Worm (Caenorhabditis elegans) whole organism, mixed stage, embryonic: ENCODE results near the gene K11H12.8.

ENCODE experiments used
- M03D4.4 ChIP-seq: sonication (generic microtip); optimal IDR thresholded peaks from 2 replicates; lab custom pipeline; 2017; ENCODE audit warnings: mild to moderate bottlenecking, missing genetic modification characterization, missing compliant biosample characterization
- bed-3 ChIP-seq: fragments of 200-800 bp; sonication (Bioruptor generic); optimal IDR thresholded peaks from 3 replicates; lab custom pipeline; 2018; ENCODE audit warnings: mild to moderate bottlenecking, missing genetic modification characterization, moderate library complexity, missing compliant biosample characterization
- blmp-1 ChIP-seq: fragments of 150-350 bp; optimal IDR thresholded peaks from 2 replicates; lab custom pipeline; 2014; ENCODE audit warnings: missing biosample characterization, missing genetic modification characterization
- ceh-39 ChIP-seq: fragments of 150-350 bp; optimal IDR thresholded peaks from 2 replicates; lab custom pipeline; 2014; ENCODE audit warnings: missing biosample characterization, missing genetic modification characterization
- ceh-43 ChIP-seq: fragments of 200-800 bp; sonication (Bioruptor generic); optimal IDR thresholded peaks from 2 replicates; lab custom pipeline; 2018; ENCODE audit warnings: mild to moderate bottlenecking, missing genetic modification characterization, moderate library complexity, missing compliant biosample characterization
- ceh-83 ChIP-seq: fragments of 200-800 bp; sonication (Bioruptor generic); optimal IDR thresholded peaks from 2 replicates; lab custom pipeline; 2018; ENCODE audit warnings: mild to moderate bottlenecking, missing genetic modification characterization, missing compliant biosample characterization
- ces-1 ChIP-seq: fragments of 150-350 bp; optimal IDR thresholded peaks from 2 replicates; lab custom pipeline; 2014; ENCODE audit warnings: missing biosample characterization, missing genetic modification reagents, missing genetic modification characterization
- cnd-1 ChIP-seq: fragments of 200-800 bp; sonication (Bioruptor generic); optimal IDR thresholded peaks from 2 replicates; lab custom pipeline; 2018; ENCODE audit warnings: mild to moderate bottlenecking, missing genetic modification characterization, missing compliant biosample characterization
- drap-1 ChIP-seq: fragments of 200-800 bp; sonication (Bioruptor generic); optimal IDR thresholded peaks from 3 replicates; lab custom pipeline; 2018; ENCODE audit warnings: mild to moderate bottlenecking, missing genetic modification characterization, missing compliant biosample characterization
- elt-3 ChIP-seq: fragments of 150-350 bp; optimal IDR thresholded peaks from 2 replicates; lab custom pipeline; 2014; ENCODE audit warnings: missing biosample characterization, missing genetic modification characterization
- flh-1 ChIP-seq: fragments of 200-800 bp; sonication (Bioruptor generic); optimal IDR thresholded peaks from 2 replicates; lab custom pipeline; 2018; ENCODE audit warnings: mild to moderate bottlenecking, missing genetic modification characterization, moderate library complexity, missing compliant biosample characterization
- ham-2 ChIP-seq: fragments of 200-800 bp; sonication (Bioruptor generic); optimal IDR thresholded peaks from 2 replicates; lab custom pipeline; 2018; ENCODE audit warnings: mild to moderate bottlenecking, missing genetic modification characterization, missing compliant biosample characterization
- hlh-1 ChIP-seq: fragments of 150-350 bp; optimal IDR thresholded peaks from 2 replicates; lab custom pipeline; 2014; ENCODE audit warnings: missing biosample characterization, missing genetic modification reagents, missing genetic modification characterization
- lin-13 ChIP-seq: fragments of 150-350 bp; optimal IDR thresholded peaks from 2 replicates; lab custom pipeline; 2014; ENCODE audit warnings: missing biosample characterization, missing genetic modification characterization
- lin-32 ChIP-seq: fragments of 200-800 bp; sonication (Bioruptor generic); optimal IDR thresholded peaks from 2 replicates; lab custom pipeline; 2018; ENCODE audit warnings: mild to moderate bottlenecking, missing genetic modification characterization, missing compliant biosample characterization
- mab-5 ChIP-seq: fragments of 150-350 bp; optimal IDR thresholded peaks from 2 replicates; lab custom pipeline; 2014; ENCODE audit warnings: missing biosample characterization, missing genetic modification characterization
- mep-1 ChIP-seq: fragments of 150-350 bp; optimal IDR thresholded peaks from 2 replicates; lab custom pipeline; 2017; ENCODE audit warnings: missing biosample characterization, missing genetic modification reagents, missing genetic modification characterization, inconsistent platforms
- nhr-12 ChIP-seq: fragments of 150-350 bp; optimal IDR thresholded peaks from 2 replicates; lab custom pipeline; 2014; ENCODE audit warnings: missing biosample characterization, missing genetic modification characterization
- nhr-237 ChIP-seq: fragments of 150-350 bp; optimal IDR thresholded peaks from 2 replicates; lab custom pipeline; 2014; ENCODE audit warnings: missing biosample characterization, missing genetic modification characterization
- nhr-28 ChIP-seq: fragments of 150-350 bp; optimal IDR thresholded peaks from 2 replicates; lab custom pipeline; 2014; ENCODE audit warnings: missing biosample characterization, missing genetic modification characterization
- pha-4 ChIP-seq: fragments of 150-350 bp; optimal IDR thresholded peaks from 2 replicates; lab custom pipeline; 2018; ENCODE audit warnings: missing biosample characterization, missing genetic modification reagents, missing genetic modification characterization
- sem-2 ChIP-seq: fragments of 200-800 bp; sonication (Bioruptor generic); optimal IDR thresholded peaks from 2 replicates; lab custom pipeline; 2018; ENCODE audit warnings: mild to moderate bottlenecking, missing genetic modification characterization, missing compliant biosample characterization
- snpc-4 ChIP-seq: fragments of 150-350 bp; optimal IDR thresholded peaks from 2 replicates; lab custom pipeline; 2014; ENCODE audit warnings: missing biosample characterization, missing genetic modification characterization
- unc-120 ChIP-seq: sonication (generic microtip); optimal IDR thresholded peaks from 2 replicates; lab custom pipeline; 2017; ENCODE audit warnings: missing genetic modification characterization, missing compliant biosample characterization; ENCODE audit not compliant: poor library complexity, severe bottlenecking
- unc-39 ChIP-seq: fragments of 150-350 bp; optimal IDR thresholded peaks from 2 replicates; lab custom pipeline; 2014; ENCODE audit warnings: missing biosample characterization, missing genetic modification characterization
- unc-62 ChIP-seq: fragments of 150-350 bp; optimal IDR thresholded peaks from 2 replicates; lab custom pipeline; 2014; ENCODE audit warnings: missing biosample characterization, missing genetic modification reagents, missing genetic modification characterization
- zip-8 ChIP-seq: fragments of 150-350 bp; optimal IDR thresholded peaks from 2 replicates; lab custom pipeline; 2014; ENCODE audit warnings: missing biosample characterization, missing genetic modification characterization
- ztf-11 ChIP-seq: fragments of 150-350 bp; optimal IDR thresholded peaks from 2 replicates; lab custom pipeline; 2014; ENCODE audit warnings: missing biosample characterization, missing genetic modification characterization

K11H12.8 gene

DNA sequence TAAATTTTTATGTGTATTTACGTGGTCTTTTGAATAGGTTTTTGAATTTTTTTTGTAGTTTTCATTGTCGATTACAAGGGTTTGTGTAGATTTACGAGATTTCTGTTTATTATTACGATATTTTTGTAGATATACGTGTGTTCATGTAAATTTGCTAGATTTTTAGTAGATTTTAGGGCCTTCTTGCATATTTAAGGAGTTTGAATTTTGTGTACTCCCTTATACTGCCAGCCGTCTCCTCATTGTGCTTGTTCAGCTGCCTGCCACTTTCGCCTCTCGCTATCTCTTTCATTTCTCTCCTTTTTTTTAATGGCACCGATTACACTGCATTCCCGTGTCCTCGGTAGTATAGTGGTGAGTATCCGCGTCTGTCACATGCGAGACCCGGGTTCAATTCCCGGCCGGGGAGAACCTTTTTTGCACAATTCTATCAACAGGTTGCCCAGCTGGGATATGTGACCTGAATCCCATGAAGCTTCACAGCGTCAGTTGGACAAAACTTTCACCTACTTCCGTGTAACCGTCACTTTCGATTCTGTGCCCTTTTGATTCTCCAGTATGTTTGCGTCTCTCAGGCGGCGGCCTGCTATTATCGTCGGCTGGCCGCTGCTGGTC lies 27.6 kb downstream of the K11H12.8 start (continued):
- TF ChIP-seq ceh-83 (GFP tag; lab: Kevin White, UChicago) (peak; percentile 89), unc-39 (tag; lab: Kevin White, UChicago) (no peak), bed-3 (GFP tag; lab: Kevin White, UChicago) (peak; percentile 60), ces-1 (peak; percentile 11), flh-1 (GFP tag; lab: Kevin White, UChicago) (peak; percentile 66), nhr-237 (tag; lab: Kevin White, UChicago) (no peak)
- TF ChIP-seq, all 35 proteins: peak for 20

DNA sequence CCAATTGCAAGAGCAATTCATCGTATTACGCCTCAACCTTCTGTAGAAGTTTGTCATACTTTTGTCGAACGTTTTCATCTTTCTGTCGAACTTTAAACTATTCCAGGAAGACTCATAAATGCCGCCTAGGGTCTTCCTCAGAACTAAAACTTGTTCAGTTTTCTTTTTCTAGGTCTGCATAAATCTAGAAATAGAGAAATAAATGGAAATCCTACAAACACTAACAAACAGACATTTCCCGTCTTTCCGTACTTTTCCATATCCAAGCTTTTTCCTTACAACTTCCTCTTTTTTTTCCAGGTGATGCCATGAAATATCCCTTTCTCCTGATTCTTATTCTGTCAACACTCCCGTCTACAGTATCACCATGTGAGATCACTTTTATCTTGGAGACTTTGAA lies 29.0 kb downstream of the K11H12.8 start, which contains the start of gene cutl-28:
TSS of gene cutl-28 (plus strand) at position 301 of the 400 bp plus-strand sequence.
- no peak for TF ChIP-seq ztf-11 (tag; lab: Kevin White, UChicago)
- no peak for TF ChIP-seq nhr-28 (tag; lab: Kevin White, UChicago)
- TF ChIP-seq zip-8 (tag; lab: Kevin White, UChicago) = no peak
- TF ChIP-seq elt-3 (tag; lab: Kevin White, UChicago) = no peak
- TF ChIP-seq blmp-1 (tag; lab: Kevin White, UChicago) = no peak
- TF ChIP-seq ces-1 = no peak
- no peak for TF ChIP-seq sem-2 (GFP tag; lab: Kevin White, UChicago)
- TF ChIP-seq pha-4 (tag; lab: Kevin White, UChicago) = no peak
- TF ChIP-seq ceh-43 (GFP tag; lab: Kevin White, UChicago) = no peak
- no peak for TF ChIP-seq bed-3 (GFP tag; lab: Kevin White, UChicago)
- no peak for TF ChIP-seq lin-13
- no peak for TF ChIP-seq hlh-1 (tag; lab: Kevin White, UChicago)
- TF ChIP-seq unc-62 (GFP tag; lab: Kevin White, UChicago) = no peak
- TF ChIP-seq flh-1 (GFP tag; lab: Kevin White, UChicago) = no peak
- TF ChIP-seq cnd-1 (tag; lab: Kevin White, UChicago) = no peak
- no peak for TF ChIP-seq snpc-4
- no peak for TF ChIP-seq nhr-237 (tag; lab: Kevin White, UChicago)
- TF ChIP-seq, all 35 proteins: peak for 0

DNA sequence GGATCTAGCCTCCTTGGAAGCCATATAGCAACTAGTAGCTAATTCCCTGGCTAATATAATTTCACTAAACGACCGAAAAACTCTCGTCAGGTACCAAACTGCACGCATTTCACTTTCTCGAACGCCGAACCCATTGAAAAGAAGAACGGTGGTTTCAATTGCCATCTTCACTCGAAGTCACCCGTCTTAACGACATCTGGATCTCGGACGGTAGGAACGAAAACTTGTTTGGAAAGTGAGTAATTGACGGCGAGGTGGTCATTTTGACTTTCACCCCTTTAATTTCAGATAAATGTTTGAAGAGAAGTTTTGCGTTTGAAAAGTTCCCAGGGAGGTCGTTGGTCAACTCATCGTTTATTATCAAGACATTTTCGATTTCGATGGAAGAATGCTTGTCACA lies 29.6 kb downstream of the K11H12.8 start:
- no peak for TF ChIP-seq cnd-1 (tag; lab: Kevin White, UChicago)
- TF ChIP-seq lin-13 = no peak
- no peak for TF ChIP-seq ham-2 (GFP tag; lab: Kevin White, UChicago)
- TF ChIP-seq zip-8 (tag; lab: Kevin White, UChicago) = no peak

DNA sequence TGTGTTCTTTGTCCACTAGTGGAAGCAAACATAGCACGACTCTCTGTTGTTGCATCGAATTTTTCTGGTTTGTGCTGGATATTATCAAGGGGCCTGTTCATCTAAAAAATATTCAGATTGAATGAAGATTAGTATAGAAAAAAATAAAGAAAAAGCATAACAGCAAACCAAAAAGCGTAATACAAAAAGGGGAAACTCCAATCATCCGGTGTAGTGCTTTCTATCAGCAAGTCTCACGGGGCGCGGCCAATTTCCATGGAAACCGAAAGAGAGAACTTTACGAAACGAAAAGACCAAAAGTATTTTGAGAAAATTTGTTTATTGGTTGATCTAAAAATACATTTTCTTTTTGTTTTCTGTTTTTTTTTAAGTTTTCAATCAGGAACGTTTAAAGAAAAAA lies 43.1 kb downstream of the K11H12.8 start, which contains the start of gene Y55F3C.17:
TSS of gene Y55F3C.17 (minus strand) at position 101 of the 400 bp plus-strand sequence.
- TF ChIP-seq snpc-4 = no peak
- no peak for TF ChIP-seq mab-5 (tag; lab: Kevin White, UChicago)
- TF ChIP-seq ceh-39 (tag; lab: Kevin White, UChicago) = no peak
- no peak for TF ChIP-seq ham-2 (GFP tag; lab: Kevin White, UChicago)
- no peak for TF ChIP-seq ces-1
- TF ChIP-seq ceh-43 (GFP tag; lab: Kevin White, UChicago) = no peak
- TF ChIP-seq sem-2 (GFP tag; lab: Kevin White, UChicago) = no peak
- no peak for TF ChIP-seq M03D4.4 (tag; lab: Kevin White, UChicago)
- no peak for TF ChIP-seq unc-39 (tag; lab: Kevin White, UChicago)
- TF ChIP-seq nhr-12 (tag; lab: Kevin White, UChicago) = no peak
- no peak for TF ChIP-seq unc-62 (GFP tag; lab: Kevin White, UChicago)
- TF ChIP-seq cnd-1 (tag; lab: Kevin White, UChicago) = no peak

DNA sequence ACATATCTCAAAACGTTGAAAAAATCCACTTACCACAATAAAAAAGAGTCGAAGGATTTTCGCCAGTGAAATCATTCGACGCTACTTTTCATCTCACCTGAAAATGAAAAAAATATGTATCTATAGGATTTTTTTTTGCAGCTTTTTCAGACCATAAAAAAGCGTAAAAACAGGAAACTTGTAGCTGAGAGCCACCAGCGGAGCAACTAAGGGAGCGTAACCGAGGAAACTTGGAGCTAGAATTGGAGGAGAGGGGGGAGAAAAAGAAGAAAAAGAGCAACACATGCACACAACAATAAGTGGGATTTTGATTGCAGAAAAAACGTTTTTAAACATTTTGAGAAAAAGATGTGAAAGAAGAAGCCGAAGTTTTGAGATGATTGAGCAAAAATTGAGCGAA lies 52.4 kb downstream of the K11H12.8 start, which contains the start of gene cutl-26:
TSS of gene cutl-26 (minus strand) at position 101 of the 400 bp plus-strand sequence.
- TF ChIP-seq unc-39 (tag; lab: Kevin White, UChicago) (no peak), mep-1 (tag; lab: Kevin White, UChicago) (no peak), unc-120 (tag; lab: Kevin White, UChicago) (no peak), flh-1 (GFP tag; lab: Kevin White, UChicago) (no peak), ces-1 (no peak), mab-5 (tag; lab: Kevin White, UChicago) (no peak), lin-32 (GFP tag; lab: Kevin White, UChicago) (no peak), drap-1 (GFP tag; lab: Kevin White, UChicago) (no peak), ceh-43 (GFP tag; lab: Kevin White, UChicago) (no peak), blmp-1 (tag; lab: Kevin White, UChicago) (no peak), cnd-1 (tag; lab: Kevin White, UChicago) (no peak), pha-4 (tag; lab: Kevin White, UChicago) (no peak), ztf-11 (tag; lab: Kevin White, UChicago) (no peak), nhr-237 (tag; lab: Kevin White, UChicago) (no peak)
